Worm (Caenorhabditis elegans) whole organism, mixed stage, embryonic: Measurements from ENCODE around the gene mrp-5.

Experiments used
- M03D4.4 ChIP-seq: sonication (generic microtip); optimal IDR thresholded peaks from 2 replicates; lab custom pipeline; 2017; ENCODE audit warnings: mild to moderate bottlenecking, missing genetic modification characterization, missing compliant biosample characterization
- bed-3 ChIP-seq: fragments of 200-800 bp; sonication (Bioruptor generic); optimal IDR thresholded peaks from 3 replicates; lab custom pipeline; 2018; ENCODE audit warnings: mild to moderate bottlenecking, missing genetic modification characterization, moderate library complexity, missing compliant biosample characterization
- blmp-1 ChIP-seq: fragments of 150-350 bp; optimal IDR thresholded peaks from 2 replicates; lab custom pipeline; 2014; ENCODE audit warnings: missing biosample characterization, missing genetic modification characterization
- ceh-39 ChIP-seq: fragments of 150-350 bp; optimal IDR thresholded peaks from 2 replicates; lab custom pipeline; 2014; ENCODE audit warnings: missing biosample characterization, missing genetic modification characterization
- ceh-43 ChIP-seq: fragments of 200-800 bp; sonication (Bioruptor generic); optimal IDR thresholded peaks from 2 replicates; lab custom pipeline; 2018; ENCODE audit warnings: mild to moderate bottlenecking, missing genetic modification characterization, moderate library complexity, missing compliant biosample characterization
- ceh-83 ChIP-seq: fragments of 200-800 bp; sonication (Bioruptor generic); optimal IDR thresholded peaks from 2 replicates; lab custom pipeline; 2018; ENCODE audit warnings: mild to moderate bottlenecking, missing genetic modification characterization, missing compliant biosample characterization
- ces-1 ChIP-seq: fragments of 150-350 bp; optimal IDR thresholded peaks from 2 replicates; lab custom pipeline; 2014; ENCODE audit warnings: missing biosample characterization, missing genetic modification reagents, missing genetic modification characterization
- drap-1 ChIP-seq: fragments of 200-800 bp; sonication (Bioruptor generic); optimal IDR thresholded peaks from 3 replicates; lab custom pipeline; 2018; ENCODE audit warnings: mild to moderate bottlenecking, missing genetic modification characterization, missing compliant biosample characterization
- elt-1 ChIP-seq: sonication (generic microtip); optimal IDR thresholded peaks from 2 replicates; lab custom pipeline; 2017; ENCODE audit warnings: missing genetic modification characterization, mild to moderate bottlenecking, missing compliant biosample characterization, antibody characterized with exemption, moderate library complexity, borderline replicate concordance; ENCODE audit not compliant: insufficient read depth
- elt-3 ChIP-seq: fragments of 150-350 bp; optimal IDR thresholded peaks from 2 replicates; lab custom pipeline; 2014; ENCODE audit warnings: missing biosample characterization, missing genetic modification characterization
- ham-2 ChIP-seq: fragments of 200-800 bp; sonication (Bioruptor generic); optimal IDR thresholded peaks from 2 replicates; lab custom pipeline; 2018; ENCODE audit warnings: mild to moderate bottlenecking, missing genetic modification characterization, missing compliant biosample characterization
- hlh-1 ChIP-seq: fragments of 150-350 bp; optimal IDR thresholded peaks from 2 replicates; lab custom pipeline; 2014; ENCODE audit warnings: missing biosample characterization, missing genetic modification reagents, missing genetic modification characterization
- lin-32 ChIP-seq: fragments of 200-800 bp; sonication (Bioruptor generic); optimal IDR thresholded peaks from 2 replicates; lab custom pipeline; 2018; ENCODE audit warnings: mild to moderate bottlenecking, missing genetic modification characterization, missing compliant biosample characterization
- lsy-2 ChIP-seq: fragments of 150-350 bp; optimal IDR thresholded peaks from 2 replicates; lab custom pipeline; 2014; ENCODE audit warnings: missing biosample characterization, missing genetic modification characterization
- mab-5 ChIP-seq: fragments of 150-350 bp; optimal IDR thresholded peaks from 2 replicates; lab custom pipeline; 2014; ENCODE audit warnings: missing biosample characterization, missing genetic modification characterization
- mep-1 ChIP-seq: fragments of 150-350 bp; optimal IDR thresholded peaks from 2 replicates; lab custom pipeline; 2017; ENCODE audit warnings: missing biosample characterization, missing genetic modification reagents, missing genetic modification characterization, inconsistent platforms
- mls-2 ChIP-seq: sonication (generic microtip); optimal IDR thresholded peaks from 2 replicates; lab custom pipeline; 2016; ENCODE audit warnings: mild to moderate bottlenecking, missing genetic modification characterization, moderate library complexity, missing compliant biosample characterization
- nhr-12 ChIP-seq: fragments of 150-350 bp; optimal IDR thresholded peaks from 2 replicates; lab custom pipeline; 2014; ENCODE audit warnings: missing biosample characterization, missing genetic modification characterization
- nhr-2 ChIP-seq: fragments of 150-350 bp; optimal IDR thresholded peaks from 2 replicates; lab custom pipeline; 2014; ENCODE audit warnings: missing biosample characterization, missing genetic modification characterization
- nhr-237 ChIP-seq: fragments of 150-350 bp; optimal IDR thresholded peaks from 2 replicates; lab custom pipeline; 2014; ENCODE audit warnings: missing biosample characterization, missing genetic modification characterization
- nhr-28 ChIP-seq: fragments of 150-350 bp; optimal IDR thresholded peaks from 2 replicates; lab custom pipeline; 2014; ENCODE audit warnings: missing biosample characterization, missing genetic modification characterization
- nhr-76 ChIP-seq: sonication (generic microtip); optimal IDR thresholded peaks from 2 replicates; lab custom pipeline; 2017; ENCODE audit warnings: missing biosample characterization, missing genetic modification characterization
- pha-4 ChIP-seq: fragments of 150-350 bp; optimal IDR thresholded peaks from 2 replicates; lab custom pipeline; 2018; ENCODE audit warnings: missing biosample characterization, missing genetic modification reagents, missing genetic modification characterization
- sem-2 ChIP-seq: fragments of 200-800 bp; sonication (Bioruptor generic); optimal IDR thresholded peaks from 2 replicates; lab custom pipeline; 2018; ENCODE audit warnings: mild to moderate bottlenecking, missing genetic modification characterization, missing compliant biosample characterization
- snpc-4 ChIP-seq: fragments of 150-350 bp; optimal IDR thresholded peaks from 2 replicates; lab custom pipeline; 2014; ENCODE audit warnings: missing biosample characterization, missing genetic modification characterization
- unc-120 ChIP-seq: sonication (generic microtip); optimal IDR thresholded peaks from 2 replicates; lab custom pipeline; 2017; ENCODE audit warnings: missing genetic modification characterization, missing compliant biosample characterization; ENCODE audit not compliant: poor library complexity, severe bottlenecking
- unc-39 ChIP-seq: fragments of 150-350 bp; optimal IDR thresholded peaks from 2 replicates; lab custom pipeline; 2014; ENCODE audit warnings: missing biosample characterization, missing genetic modification characterization
- unc-62 ChIP-seq: fragments of 150-350 bp; optimal IDR thresholded peaks from 2 replicates; lab custom pipeline; 2014; ENCODE audit warnings: missing biosample characterization, missing genetic modification reagents, missing genetic modification characterization
- zip-8 ChIP-seq: fragments of 150-350 bp; optimal IDR thresholded peaks from 2 replicates; lab custom pipeline; 2014; ENCODE audit warnings: missing biosample characterization, missing genetic modification characterization
- ztf-11 ChIP-seq: fragments of 150-350 bp; optimal IDR thresholded peaks from 2 replicates; lab custom pipeline; 2014; ENCODE audit warnings: missing biosample characterization, missing genetic modification characterization

Gene mrp-5

DNA sequence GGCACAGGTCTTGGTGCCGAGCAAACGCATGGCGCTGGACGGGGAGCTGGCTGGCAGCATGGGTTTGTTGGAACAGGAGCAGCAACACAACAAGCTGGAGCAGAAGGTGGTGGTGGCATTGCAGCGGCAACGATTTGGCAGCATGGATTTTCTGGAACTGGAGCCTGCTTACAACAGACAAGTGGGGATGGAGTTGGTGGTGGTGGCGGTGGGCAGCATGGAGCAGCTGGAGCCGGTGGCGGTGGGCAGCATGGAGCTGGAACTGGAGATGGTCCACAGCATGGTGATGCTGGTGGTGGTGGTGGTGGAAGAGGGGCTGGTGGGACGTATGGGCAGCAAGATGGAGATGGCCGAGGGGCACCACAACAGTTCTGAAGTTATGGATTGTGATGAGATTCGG is 14.7 kb upstream of the mrp-5 start:
- TF ChIP-seq ztf-11 (tag; lab: Kevin White, UChicago) (no peak), pha-4 (no peak), unc-120 (tag; lab: Kevin White, UChicago) (no peak), M03D4.4 (tag; lab: Kevin White, UChicago) (no peak), lin-32 (GFP tag; lab: Kevin White, UChicago) (no peak), unc-62 (GFP tag; lab: Kevin White, UChicago) (no peak), ceh-83 (GFP tag; lab: Kevin White, UChicago) (no peak), drap-1 (no peak), lsy-2 (tag; lab: Kevin White, UChicago) (no peak), sem-2 (GFP tag; lab: Kevin White, UChicago) (no peak), mab-5 (no peak), snpc-4 (tag; lab: Kevin White, UChicago) (no peak), hlh-1 (tag; lab: Kevin White, UChicago) (no peak), ceh-43 (GFP tag; lab: Kevin White, UChicago) (no peak), mls-2 (no peak), nhr-12 (no peak), nhr-28 (tag; lab: Kevin White, UChicago) (no peak), unc-39 (no peak), ham-2 (GFP tag; lab: Kevin White, UChicago) (no peak)

DNA sequence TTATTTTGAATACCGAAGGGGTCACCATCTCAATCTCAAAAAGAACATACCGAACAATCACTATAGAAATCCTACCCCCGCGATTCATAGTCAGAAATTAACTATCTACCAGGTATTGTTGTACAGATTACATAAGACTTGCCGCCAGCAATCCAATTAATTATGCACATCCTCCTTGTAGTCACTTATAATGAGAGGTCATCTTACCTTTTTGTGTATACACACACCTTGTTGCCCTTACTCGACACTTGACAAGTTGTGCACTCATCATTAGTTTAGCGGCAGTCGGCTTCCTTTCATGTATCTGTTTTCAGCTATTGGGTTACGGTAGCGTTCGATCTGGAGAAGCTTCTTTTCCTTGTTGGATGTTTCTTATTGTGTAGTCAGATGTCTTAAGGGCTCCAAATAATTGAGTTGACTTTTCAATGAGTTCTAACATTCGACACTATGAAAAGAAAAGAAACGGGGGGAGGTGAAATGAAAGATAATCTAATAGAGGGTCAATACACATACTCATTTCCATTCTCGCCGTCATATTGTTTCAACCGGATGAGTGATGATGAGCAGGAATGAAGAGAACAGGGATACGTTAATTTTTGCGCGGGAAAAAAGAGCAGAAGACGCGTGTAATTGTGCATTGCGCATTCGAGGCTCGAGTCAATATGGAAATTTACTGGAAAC is 13.4 kb upstream of the mrp-5 start:
- TF ChIP-seq nhr-12 (no peak), ces-1 (peak; percentile 91), nhr-2 (tag; lab: Kevin White, UChicago) (peak; percentile 96)
- TF ChIP-seq, all 35 proteins: peak for 2

DNA sequence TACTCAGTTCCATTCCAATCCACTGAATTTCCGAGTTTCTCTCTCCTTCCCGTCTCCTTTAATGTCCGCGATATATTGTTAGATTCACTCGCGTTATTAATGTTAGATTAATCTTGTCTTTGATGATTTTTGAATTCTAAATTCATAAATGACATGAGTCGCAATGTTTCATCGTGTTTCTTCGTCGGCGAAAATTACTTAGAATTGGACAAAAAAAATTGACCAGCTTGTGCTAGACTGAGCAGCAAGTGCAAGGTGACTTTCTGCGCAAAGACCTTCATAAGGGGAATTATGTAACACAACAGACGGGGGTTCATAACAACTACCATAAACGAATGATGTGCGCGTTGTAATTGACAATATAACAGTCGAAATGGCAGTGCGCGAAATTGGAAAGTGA is 12.3 kb upstream of the mrp-5 start:
- no peak for TF ChIP-seq ztf-11 (tag; lab: Kevin White, UChicago)
- TF ChIP-seq ceh-39 = no peak
- TF ChIP-seq unc-120 (tag; lab: Kevin White, UChicago) = no peak
- TF ChIP-seq ces-1 = peak; percentile 54
- TF ChIP-seq, all 35 proteins: peak for 1

DNA sequence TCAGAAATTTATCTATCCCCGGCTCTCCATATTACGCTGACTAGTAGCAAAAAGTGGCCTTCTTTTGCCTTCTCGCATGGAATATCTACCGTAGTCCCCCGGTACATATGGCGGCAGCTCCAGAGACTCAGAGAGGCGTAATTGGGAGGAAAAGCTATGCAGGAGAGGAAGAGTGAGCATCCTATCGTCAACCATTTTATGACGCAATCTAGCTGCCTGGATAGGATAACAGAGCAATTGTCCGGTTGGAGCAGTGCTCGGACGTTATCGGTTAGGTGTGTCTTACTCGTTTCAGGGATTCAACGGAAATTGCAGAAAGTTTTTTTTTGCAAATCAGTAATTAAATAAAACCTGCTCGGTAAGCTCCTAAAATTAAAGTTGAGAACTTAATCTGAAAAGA is 11.1 kb upstream of the mrp-5 start:
- no peak for TF ChIP-seq lsy-2 (tag; lab: Kevin White, UChicago)
- TF ChIP-seq mep-1 (tag; lab: Kevin White, UChicago) = no peak
- no peak for TF ChIP-seq lin-32 (GFP tag; lab: Kevin White, UChicago)
- TF ChIP-seq zip-8 (tag; lab: Kevin White, UChicago) = peak; percentile 67
- peak; percentile 11 for TF ChIP-seq ces-1

DNA sequence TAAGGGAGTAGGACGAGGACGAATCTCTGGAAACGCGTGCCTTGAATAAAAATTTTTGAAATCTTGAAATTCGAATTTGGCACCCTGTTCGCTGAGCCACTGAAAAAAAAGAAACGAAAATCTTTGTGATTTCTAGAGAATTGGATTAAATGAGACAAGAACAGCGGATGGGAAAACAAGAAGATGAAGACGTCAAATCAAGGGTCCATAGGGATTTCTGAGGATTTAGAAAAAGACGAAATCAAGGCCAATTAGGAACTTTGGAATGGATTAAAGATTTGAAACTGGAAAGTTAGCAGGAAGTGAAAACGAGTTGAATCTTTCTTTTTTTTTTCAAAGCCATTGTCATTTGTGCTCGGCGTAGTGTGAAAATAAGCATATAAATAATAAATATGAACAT is 8.4 kb upstream of the mrp-5 start, which contains the start of gene pag-3:
pag-3 (minus strand) TSS at position 101 of the 400 bp plus-strand sequence.
- TF ChIP-seq nhr-12 = no peak
- no peak for TF ChIP-seq elt-1 (tag; lab: Kevin White, UChicago)
- no peak for TF ChIP-seq blmp-1
- TF ChIP-seq nhr-76 = no peak
- no peak for TF ChIP-seq ztf-11 (tag; lab: Kevin White, UChicago)
- TF ChIP-seq mep-1 (tag; lab: Kevin White, UChicago) = no peak
- TF ChIP-seq ceh-83 (GFP tag; lab: Kevin White, UChicago) = no peak
- no peak for TF ChIP-seq bed-3
- TF ChIP-seq mls-2 = no peak

DNA sequence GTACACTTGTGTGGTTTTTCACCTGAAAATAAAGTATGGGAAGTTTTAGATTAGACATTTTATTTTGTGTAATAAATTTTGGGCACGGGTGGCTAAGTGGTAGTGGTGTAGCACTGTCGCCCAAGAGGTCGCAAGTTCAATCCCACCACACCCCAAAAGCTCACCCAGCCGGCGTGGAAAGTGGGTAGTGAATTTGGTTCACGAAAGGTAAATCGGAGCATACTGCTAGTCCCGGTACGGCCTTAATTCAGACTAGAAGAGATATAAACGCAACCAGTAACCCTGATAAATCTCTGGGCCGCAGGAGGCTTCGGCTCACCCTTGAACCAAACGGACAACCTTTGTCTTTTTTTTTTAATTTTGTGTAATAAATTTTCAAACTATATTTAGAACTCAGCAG is 5.7 kb upstream of the mrp-5 start:
- TF ChIP-seq blmp-1 = no peak
- TF ChIP-seq unc-120 (tag; lab: Kevin White, UChicago) = no peak
- no peak for TF ChIP-seq drap-1
- TF ChIP-seq bed-3 = no peak
- TF ChIP-seq nhr-12 = no peak
- no peak for TF ChIP-seq hlh-1 (tag; lab: Kevin White, UChicago)
- TF ChIP-seq unc-39 = no peak
- no peak for TF ChIP-seq elt-3 (tag; lab: Kevin White, UChicago)
- TF ChIP-seq nhr-76 = no peak
- TF ChIP-seq mep-1 (tag; lab: Kevin White, UChicago) = no peak
- no peak for TF ChIP-seq mab-5
- no peak for TF ChIP-seq lin-32 (GFP tag; lab: Kevin White, UChicago)
- no peak for TF ChIP-seq ztf-11 (tag; lab: Kevin White, UChicago)
- no peak for TF ChIP-seq elt-1 (tag; lab: Kevin White, UChicago)
- TF ChIP-seq nhr-237 (tag; lab: Kevin White, UChicago) = no peak
- TF ChIP-seq unc-62 (GFP tag; lab: Kevin White, UChicago) = no peak
- no peak for TF ChIP-seq zip-8 (tag; lab: Kevin White, UChicago)
